Fruit fly (Drosophila melanogaster) whole organism, embryonic: ENCODE results near the gene Atf3.

Experiments used
- Asciz ChIP-seq: fragments of 200-800 bp; sonication (Bioruptor generic); optimal IDR thresholded peaks from 2 replicates; lab custom pipeline; 2017; ENCODE audit warnings: missing biosample characterization, mild to moderate bottlenecking, missing genetic modification characterization, missing genetic modification reagents
- Bdp1 ChIP-seq: fragments of 200-800 bp; sonication (Bioruptor generic); optimal IDR thresholded peaks from 3 replicates; lab custom pipeline; 2016; ENCODE audit warnings: missing biosample characterization, missing genetic modification characterization
- BtbVII ChIP-seq: fragments of 200-800 bp; sonication (Bioruptor generic); optimal IDR thresholded peaks from 3 replicates; lab custom pipeline; 2017; ENCODE audit warnings: missing biosample characterization, mild to moderate bottlenecking, missing genetic modification characterization
- CG10147 ChIP-seq: fragments of 200-800 bp; sonication (Bioruptor generic); optimal IDR thresholded peaks from 2 replicates; lab custom pipeline; 2019; ENCODE audit warnings: missing biosample characterization, mild to moderate bottlenecking, missing genetic modification characterization, moderate library complexity
- CG1024 ChIP-seq: fragments of 200-800 bp; sonication (Bioruptor generic); IDR thresholded peaks from 2 replicates; pipeline ENCODE4 v1.3.6; 2022; ENCODE audit warnings: missing biosample characterization, missing genetic modification characterization
- CG10366 ChIP-seq: fragments of 200-800 bp; sonication (Bioruptor generic); IDR thresholded peaks from 2 replicates; pipeline ENCODE4 v1.3.6; 2022; ENCODE audit warnings: missing biosample characterization, missing genetic modification characterization
- CG11093 ChIP-seq: fragments of 200-800 bp; sonication (Bioruptor generic); IDR thresholded peaks from 3 replicates; pipeline ENCODE4 v1.3.6; 2022; ENCODE audit warnings: missing biosample characterization, missing genetic modification characterization
- CG11560 ChIP-seq: fragments of 200-800 bp; sonication (Bioruptor generic); IDR thresholded peaks from 3 replicates; pipeline ENCODE4 v1.3.6; 2022; ENCODE audit warnings: missing biosample characterization, missing genetic modification characterization
- CG12155 ChIP-seq: fragments of 200-800 bp; sonication (Bioruptor generic); optimal IDR thresholded peaks from 3 replicates; lab custom pipeline; 2016; ENCODE audit warnings: missing biosample characterization, missing genetic modification characterization
- CG15269 ChIP-seq: fragments of 200-800 bp; sonication (Bioruptor generic); optimal IDR thresholded peaks from 2 replicates; lab custom pipeline; 2018; ENCODE audit warnings: missing biosample characterization, mild to moderate bottlenecking, missing genetic modification characterization, moderate library complexity
- CG1832 ChIP-seq: fragments of 200-800 bp; sonication (Bioruptor generic); optimal IDR thresholded peaks from 2 replicates; lab custom pipeline; 2017; ENCODE audit warnings: missing biosample characterization, mild to moderate bottlenecking, missing genetic modification characterization, inconsistent platforms
- CG18619 ChIP-seq: fragments of 200-800 bp; sonication (Bioruptor generic); optimal IDR thresholded peaks from 3 replicates; lab custom pipeline; 2017; ENCODE audit warnings: missing biosample characterization, mild to moderate bottlenecking, missing genetic modification characterization
- CG32767 ChIP-seq: fragments of 200-800 bp; sonication (Bioruptor generic); IDR thresholded peaks from 2 replicates; pipeline ENCODE4 v1.3.6; 2022; ENCODE audit warnings: missing biosample characterization, missing genetic modification characterization
- CG4360 ChIP-seq: fragments of 200-800 bp; sonication (Bioruptor generic); IDR thresholded peaks from 2 replicates; pipeline ENCODE4 v1.3.6; 2022; ENCODE audit warnings: missing biosample characterization, missing genetic modification characterization
- CG5245 ChIP-seq: fragments of 200-800 bp; sonication (Bioruptor generic); optimal IDR thresholded peaks from 3 replicates; lab custom pipeline; 2016; ENCODE audit warnings: missing biosample characterization, missing genetic modification characterization
- CG6689 ChIP-seq: fragments of 200-800 bp; sonication (Bioruptor generic); IDR thresholded peaks from 2 replicates; pipeline ENCODE4 v1.3.6; 2022; ENCODE audit warnings: missing biosample characterization, missing genetic modification characterization
- CG7786 ChIP-seq: fragments of 200-800 bp; sonication (Bioruptor generic); optimal IDR thresholded peaks from 2 replicates; lab custom pipeline; 2016; ENCODE audit warnings: missing biosample characterization, missing genetic modification characterization
- CG7987 ChIP-seq: fragments of 200-800 bp; sonication (Bioruptor generic); optimal IDR thresholded peaks from 2 replicates; lab custom pipeline; 2018; ENCODE audit warnings: missing biosample characterization, mild to moderate bottlenecking, missing genetic modification characterization, moderate library complexity
- CHES-1-like ChIP-seq: fragments of 200-800 bp; sonication (Bioruptor generic); optimal IDR thresholded peaks from 2 replicates; lab custom pipeline; 2016; ENCODE audit warnings: missing biosample characterization, missing genetic modification characterization
- CrebB ChIP-seq: fragments of 200-800 bp; sonication (Bioruptor generic); optimal IDR thresholded peaks from 3 replicates; lab custom pipeline; 2018; ENCODE audit warnings: missing biosample characterization, mild to moderate bottlenecking, missing genetic modification characterization
- Dll ChIP-seq: fragments of 200-800 bp; sonication (Bioruptor generic); IDR thresholded peaks from 4 replicates; pipeline ENCODE4 v1.3.6; 2022; ENCODE audit warnings: missing biosample characterization, missing genetic modification characterization; ENCODE audit not compliant: partially characterized antibody
- Doc2 ChIP-seq: fragments of 200-800 bp; sonication (Bioruptor generic); IDR thresholded peaks from 2 replicates; pipeline ENCODE4 v1.3.6; 2022; ENCODE audit warnings: missing biosample characterization, missing genetic modification characterization
- Drgx ChIP-seq: fragments of 200-800 bp; sonication (Bioruptor generic); IDR thresholded peaks from 2 replicates; pipeline ENCODE4 v1.3.6; 2022; ENCODE audit warnings: missing biosample characterization, missing genetic modification characterization
- E2f1 ChIP-seq: fragments of 200-800 bp; sonication (Bioruptor generic); IDR thresholded peaks from 2 replicates; pipeline ENCODE4 v1.3.6; 2022; ENCODE audit warnings: missing biosample characterization, missing genetic modification characterization
- Gsc ChIP-seq: fragments of 200-800 bp; sonication (Bioruptor generic); IDR thresholded peaks from 2 replicates; pipeline ENCODE4 v1.3.6; 2022; ENCODE audit warnings: missing biosample characterization, missing genetic modification characterization
- MESR4 ChIP-seq: fragments of 200-800 bp; sonication (Bioruptor generic); optimal IDR thresholded peaks from 2 replicates; lab custom pipeline; 2018; ENCODE audit warnings: missing biosample characterization, mild to moderate bottlenecking, missing genetic modification characterization, moderate library complexity
- Mrtf ChIP-seq: fragments of 200-800 bp; sonication (Bioruptor generic); IDR thresholded peaks from 3 replicates; pipeline ENCODE4 v1.3.6; 2022; ENCODE audit warnings: missing biosample characterization, missing genetic modification characterization
- NK7.1 ChIP-seq: fragments of 200-800 bp; sonication (Bioruptor generic); optimal IDR thresholded peaks from 3 replicates; lab custom pipeline; 2016; ENCODE audit warnings: missing biosample characterization, missing genetic modification characterization
- Opbp ChIP-seq: fragments of 200-800 bp; sonication (Bioruptor generic); IDR thresholded peaks from 3 replicates; pipeline ENCODE4 v1.3.6; 2022; ENCODE audit warnings: missing biosample characterization, missing genetic modification characterization; ENCODE audit not compliant: partially characterized antibody
- Optix ChIP-seq: fragments of 200-800 bp; sonication (Bioruptor generic); IDR thresholded peaks from 3 replicates; pipeline ENCODE4 v1.3.6; 2022; ENCODE audit warnings: missing biosample characterization, missing genetic modification characterization
- Rfx ChIP-seq: fragments of 200-800 bp; sonication (Bioruptor generic); IDR thresholded peaks from 2 replicates; pipeline ENCODE4 v1.3.6; 2022; ENCODE audit warnings: missing biosample characterization, missing genetic modification characterization
- Sry-δ ChIP-seq: fragments of 200-800 bp; sonication (Bioruptor generic); optimal IDR thresholded peaks from 2 replicates; lab custom pipeline; 2016; ENCODE audit warnings: missing biosample characterization, missing genetic modification characterization
- Tbp ChIP-seq: fragments of >200 bp; optimal IDR thresholded peaks from 2 replicates; lab custom pipeline; 2018; ENCODE audit warnings: missing biosample characterization, missing genetic modification characterization
- chif ChIP-seq, 2 experiments: fragments of 200-800 bp; sonication (Bioruptor generic); optimal IDR thresholded peaks; 3 replicates each; lab custom pipeline; 2016; ENCODE audit warnings: missing biosample characterization in 2 of 2, missing genetic modification characterization in 2 of 2
- eyg ChIP-seq: fragments of 200-800 bp; sonication (Bioruptor generic); optimal IDR thresholded peaks from 3 replicates; lab custom pipeline; 2016; ENCODE audit warnings: missing biosample characterization, missing genetic modification characterization
- fru ChIP-seq: fragments of >200 bp; optimal IDR thresholded peaks from 2 replicates; lab custom pipeline; 2017
- gem ChIP-seq: fragments of 200-800 bp; sonication (Bioruptor generic); optimal IDR thresholded peaks from 2 replicates; lab custom pipeline; 2019; ENCODE audit warnings: missing biosample characterization, mild to moderate bottlenecking, missing genetic modification characterization, moderate library complexity
- gfzf ChIP-seq: fragments of 200-800 bp; sonication (Bioruptor generic); optimal IDR thresholded peaks from 2 replicates; lab custom pipeline; 2016; ENCODE audit warnings: missing biosample characterization, mild to moderate bottlenecking, missing genetic modification characterization, moderate library complexity
- ind ChIP-seq: fragments of 200-800 bp; sonication (Bioruptor generic); optimal IDR thresholded peaks from 3 replicates; lab custom pipeline; 2016; ENCODE audit warnings: missing biosample characterization, missing genetic modification characterization
- knrl ChIP-seq: fragments of 200-800 bp; sonication (Bioruptor generic); IDR thresholded peaks from 3 replicates; pipeline ENCODE4 v1.3.6; 2022; ENCODE audit warnings: missing biosample characterization, missing genetic modification characterization; ENCODE audit not compliant: partially characterized antibody
- nerfin-1 ChIP-seq: fragments of 200-800 bp; sonication (Bioruptor generic); optimal IDR thresholded peaks from 3 replicates; lab custom pipeline; 2019; ENCODE audit warnings: missing biosample characterization, mild to moderate bottlenecking, missing genetic modification characterization, moderate library complexity
- oc ChIP-seq: fragments of 200-800 bp; sonication (Bioruptor generic); optimal IDR thresholded peaks from 2 replicates; lab custom pipeline; 2018; ENCODE audit warnings: missing biosample characterization, mild to moderate bottlenecking, missing genetic modification characterization, moderate library complexity
- odd ChIP-seq: fragments of 200-800 bp; sonication (Bioruptor generic); optimal IDR thresholded peaks from 2 replicates; lab custom pipeline; 2017; ENCODE audit warnings: missing biosample characterization, mild to moderate bottlenecking, missing genetic modification characterization
- prd ChIP-seq, 3 experiments: fragments of >200 bp in 2 of 3; fragments of 200-800 bp in 1 of 3; sonication (Bioruptor generic) in 1 of 3; optimal IDR thresholded peaks in 2 of 3; IDR thresholded peaks in 1 of 3; 2 replicates in 2 of 3; 3 replicates in 1 of 3; pipeline versions ENCODE4 v1.3.6 to Lab custom; 2017 to 2022; ENCODE audit warnings: missing biosample characterization in 1 of 3, missing genetic modification characterization in 1 of 3
- schlank ChIP-seq: fragments of 200-800 bp; sonication (Bioruptor generic); optimal IDR thresholded peaks from 2 replicates; lab custom pipeline; 2018; ENCODE audit warnings: missing biosample characterization, mild to moderate bottlenecking, missing genetic modification characterization
- sd ChIP-seq: fragments of 200-800 bp; sonication (Bioruptor generic); optimal IDR thresholded peaks from 3 replicates; lab custom pipeline; 2018; ENCODE audit warnings: missing biosample characterization, mild to moderate bottlenecking, missing genetic modification characterization, moderate library complexity
- shn ChIP-seq: fragments of 200-800 bp; sonication (Bioruptor generic); optimal IDR thresholded peaks from 3 replicates; lab custom pipeline; 2016; ENCODE audit warnings: missing biosample characterization, missing genetic modification characterization
- tll ChIP-seq, 2 experiments: fragments of 200-800 bp in 1 of 2; fragments of >200 bp in 1 of 2; sonication (Bioruptor generic) in 1 of 2; optimal IDR thresholded peaks; 2 replicates each; lab custom pipeline; 2017 to 2019; ENCODE audit warnings: missing biosample characterization in 2 of 2, missing genetic modification characterization in 2 of 2, mild to moderate bottlenecking in 1 of 2, moderate library complexity in 1 of 2

The Atf3 gene

DNA sequence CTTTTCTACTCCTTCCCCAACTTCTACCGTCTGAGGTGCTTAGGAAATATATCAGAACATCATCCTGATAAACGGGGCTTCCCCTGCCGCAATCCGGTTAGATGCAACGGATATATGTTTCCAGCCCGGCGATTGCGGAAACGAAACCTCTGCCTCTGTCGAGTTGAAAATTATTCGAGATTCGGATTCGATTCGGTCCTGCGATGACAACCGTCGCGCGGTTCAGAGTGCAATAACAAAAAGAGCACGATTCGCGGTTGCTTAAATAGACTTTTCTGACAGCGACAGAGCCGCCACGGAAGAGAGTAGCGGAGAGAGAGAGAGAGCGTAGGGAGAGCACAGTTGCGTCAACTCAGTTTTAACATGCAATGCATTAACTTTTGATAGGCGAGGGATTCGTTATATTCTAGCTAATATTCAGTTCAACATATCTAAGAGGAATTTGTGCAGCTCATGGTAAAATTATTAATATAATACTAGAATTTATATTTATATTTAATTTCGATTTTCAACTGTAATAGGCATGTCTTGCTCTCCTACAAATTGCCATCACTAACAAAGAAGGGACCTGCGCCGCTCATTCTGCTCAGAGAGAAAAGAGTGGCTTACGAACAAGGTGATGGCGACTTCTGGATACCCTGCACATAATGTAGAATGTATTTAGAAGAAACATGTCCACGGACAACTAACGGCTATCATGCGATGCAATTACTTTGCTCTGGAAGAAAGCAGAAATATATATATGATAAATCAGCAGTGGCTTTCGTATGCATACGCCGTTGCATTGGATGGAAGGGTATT, 40.1 kb downstream of the Atf3 start (continued):
- TF ChIP-seq CG15269 (tag; lab: Kevin White, UChicago) (peak; percentile 81), Asciz (peak; percentile 68), CG12155 (GFP tag; lab: Kevin White, UChicago) (peak; percentile 50), MESR4 (GFP tag; lab: Kevin White, UChicago) (no peak), knrl (GFP tag; lab: Robert Waterston, UW) (no peak), Sry-δ (GFP tag; lab: Kevin White, UChicago) (peak; percentile 49), gem (tag; lab: Kevin White, UChicago) (peak; percentile 89), CG10366 (peak; percentile 81), Bdp1 (GFP tag; lab: Kevin White, UChicago) (peak; percentile 56), eyg (GFP tag; lab: Kevin White, UChicago) (peak; percentile 63), CG7786 (GFP tag; lab: Kevin White, UChicago) (peak; percentile 68), Gsc (GFP tag; lab: Robert Waterston, UW) (peak; percentile 51), CG18619 (GFP tag; lab: Kevin White, UChicago) (peak; percentile 50), Rfx (peak; percentile 84), CG1832 (no peak), CG5245 (peak; percentile 19), CG32767 (GFP tag; lab: Robert Waterston, UW) (peak; percentile 76; the same call in 1 of the 2 replicates), CG7987 (GFP tag; lab: Kevin White, UChicago) (peak; percentile 46), schlank (tag; lab: Kevin White, UChicago) (peak; percentile 39), CG11093 (GFP tag; lab: Robert Waterston, UW) (peak; percentile 80), shn (peak; percentile 73), nerfin-1 (tag; lab: Kevin White, UChicago) (peak; percentile 67), Dll (GFP tag; lab: Robert Waterston, UW) (peak; percentile 66; the same call in 3 of the 4 replicates), Drgx (GFP tag; lab: Robert Waterston, UW) (peak; percentile 87), prd (optimal IDR thresholded peaks at IDR 0.05; lab: Kevin White, UChicago) (no peak), prd (GFP tag; IDR thresholded peaks at IDR 0.05; lab: Robert Waterston, UW) (peak; percentile 90), CG11560 (peak; percentile 49; the same call in 2 of the 3 replicates), NK7.1 (GFP tag; lab: Kevin White, UChicago) (peak; percentile 59), Opbp (GFP tag; lab: Robert Waterston, UW) (0 out of 3 replicates have a peak, but pooled peaks have one; percentile 37), E2f1 (GFP tag; lab: Robert Waterston, UW) (peak; percentile 78), chif (GFP tag; optimal IDR thresholded peaks at IDR 0.05; lab: Kevin White, UChicago) (peak; percentile 55 to 78), CG4360 (GFP tag; lab: Robert Waterston, UW) (peak; percentile 15; the same call in 1 of the 2 replicates), Tbp (GFP tag; lab: Kevin White, UChicago) (no peak), fru (lab: Kevin White, UChicago) (no peak), CrebB (tag; lab: Kevin White, UChicago) (peak; percentile 39), gfzf (GFP tag; lab: Kevin White, UChicago) (no peak), BtbVII (peak; percentile 79), CG6689 (GFP tag; lab: Robert Waterston, UW) (peak; percentile 82), odd (GFP tag; lab: Kevin White, UChicago) (peak; percentile 28), oc (tag; lab: Kevin White, UChicago) (peak; percentile 71), CG10147 (GFP tag; lab: Kevin White, UChicago) (peak; percentile 77), sd (tag; lab: Kevin White, UChicago) (peak; percentile 10), tll (GFP tag; optimal IDR thresholded peaks at IDR 0.05; lab: Kevin White, UChicago) (peak in 1 of 2 experiments; percentile 50), Mrtf (GFP tag; lab: Robert Waterston, UW) (peak; percentile 74), Doc2 (0 out of 2 replicates have a peak, but pooled peaks have one; percentile 46), CHES-1-like (GFP tag; lab: Kevin White, UChicago) (peak; percentile 69), ind (GFP tag; lab: Kevin White, UChicago) (peak; percentile 65), CG1024 (GFP tag; lab: Robert Waterston, UW) (peak; percentile 78; the same call in 1 of the 2 replicates), Optix (peak; percentile 87)
